Fruit fly (Drosophila melanogaster): ENCODE results near the gene Polr2H.

Polr2H gene

dm6 chr3L:21738175-21739016 lies 9.7 kb downstream of the Polr2H start, which contains the start of gene CG14567 (continued):
- TF ChIP-seq CG11504 (tag; optimal IDR thresholded peaks at IDR 0.05): peak; percentile 71
- TF ChIP-seq fd96Cb (tag; optimal IDR thresholded peaks at IDR 0.05): peak; percentile 33
- TF ChIP-seq oc (tag; optimal IDR thresholded peaks at IDR 0.05): peak; percentile 65
- TF ChIP-seq HLHmδ (GFP tag; optimal IDR thresholded peaks at IDR 0.05): no peak
- TF ChIP-seq Meics (GFP tag; optimal IDR thresholded peaks at IDR 0.05): no peak
- peak; percentile 37 for TF ChIP-seq Oli (tag; optimal IDR thresholded peaks at IDR 0.05)
- peak; percentile 52 for TF ChIP-seq CG7839 (tag; optimal IDR thresholded peaks at IDR 0.05)
- TF ChIP-seq CG12071 (GFP tag; optimal IDR thresholded peaks at IDR 0.05): no peak
- TF ChIP-seq CG17912 (GFP tag; optimal IDR thresholded peaks at IDR 0.05): no peak
- no peak for TF ChIP-seq CG34376 (GFP tag; optimal IDR thresholded peaks at IDR 0.05)
- peak; percentile 75 for TF ChIP-seq sens (GFP tag)
- no peak for TF ChIP-seq btn (GFP tag; optimal IDR thresholded peaks at IDR 0.05)
- TF ChIP-seq pb (GFP tag; optimal IDR thresholded peaks at IDR 0.05): no peak
- no peak for TF ChIP-seq CG7372 (GFP tag; IDR thresholded peaks at IDR 0.05)
- TF ChIP-seq CG33557 (GFP tag; optimal IDR thresholded peaks at IDR 0.05): no peak
- TF ChIP-seq CG17186 (GFP tag; optimal IDR thresholded peaks at IDR 0.05): no peak
- TF ChIP-seq Camta (GFP tag; optimal IDR thresholded peaks at IDR 0.05): peak; percentile 25
- peak; percentile 74 for TF ChIP-seq Sox102F (GFP tag; optimal IDR thresholded peaks at IDR 0.05)
- no peak for TF ChIP-seq CG8089 (GFP tag; optimal IDR thresholded peaks at IDR 0.05)
- TF ChIP-seq CHES-1-like (GFP tag; optimal IDR thresholded peaks at IDR 0.05): no peak
- TF ChIP-seq al (GFP tag; IDR thresholded peaks at IDR 0.05): 0 out of 2 replicates have a peak, but pooled peaks have one; percentile 13
- TF ChIP-seq Awh (GFP tag; IDR thresholded peaks at IDR 0.05): 0 out of 2 replicates have a peak, but pooled peaks have one; percentile 9
- TF ChIP-seq CG31441 (GFP tag; IDR thresholded peaks at IDR 0.05): peak; percentile 37; the same call in 1 of the 2 replicates
- TF ChIP-seq Poxn (GFP tag; IDR thresholded peaks at IDR 0.05): no peak
- TF ChIP-seq CG2712 (tag; optimal IDR thresholded peaks at IDR 0.05): peak; percentile 43
- no peak for TF ChIP-seq CG10321 (GFP tag; IDR thresholded peaks at IDR 0.05)
- TF ChIP-seq Gsc (GFP tag; IDR thresholded peaks at IDR 0.05): no peak
- peak; percentile 38; the same call in 1 of the 2 replicates for TF ChIP-seq stc (GFP tag; IDR thresholded peaks at IDR 0.05)
- peak; percentile 12; the same call in 1 of the 3 replicates for TF ChIP-seq ase (GFP tag; IDR thresholded peaks at IDR 0.05)
- peak; percentile 35; the same call in 1 of the 2 replicates for TF ChIP-seq Ada2b (GFP tag; IDR thresholded peaks at IDR 0.05)
- TF ChIP-seq Mad (GFP tag; optimal IDR thresholded peaks at IDR 0.05): no peak
- peak; percentile 36 for TF ChIP-seq PHDP (tag; optimal IDR thresholded peaks at IDR 0.05)
- TF ChIP-seq GATAe (GFP tag; conservative IDR thresholded peaks at IDR 0.05): no peak
- no peak for TF ChIP-seq ato (GFP tag; IDR thresholded peaks at IDR 0.05; ENCODE audit: partially characterized antibody)
- no peak for TF ChIP-seq CTCF (GFP tag; optimal IDR thresholded peaks at IDR 0.05)
- TF ChIP-seq CG6683 (GFP tag; optimal IDR thresholded peaks at IDR 0.05): no peak
- no peak for TF ChIP-seq CG2116 (GFP tag; optimal IDR thresholded peaks at IDR 0.05)
- peak; percentile 5 for TF ChIP-seq CG17385 (GFP tag; optimal IDR thresholded peaks at IDR 0.05)
- peak; percentile 54 for TF ChIP-seq CG32532 (GFP tag; IDR thresholded peaks at IDR 0.05)
- no peak for TF ChIP-seq toy (GFP tag; IDR thresholded peaks at IDR 0.05)
- TF ChIP-seq ewg (GFP tag; optimal IDR thresholded peaks at IDR 0.05): peak; percentile 30
- TF ChIP-seq ab (GFP tag; optimal IDR thresholded peaks at IDR 0.05): no peak
- TF ChIP-seq tin (GFP tag; optimal IDR thresholded peaks at IDR 0.05): peak; percentile 13
- no peak for TF ChIP-seq CG4730 (GFP tag; IDR thresholded peaks at IDR 0.05)
- TF ChIP-seq sisA (GFP tag; IDR thresholded peaks at IDR 0.05): peak; percentile 22; the same call in 1 of the 2 replicates
- no peak for TF ChIP-seq CG18764 (GFP tag; optimal IDR thresholded peaks at IDR 0.05)
- TF ChIP-seq CoRest (tag; optimal IDR thresholded peaks at IDR 0.05): peak; percentile 2
- TF ChIP-seq Hr51 (GFP tag; optimal IDR thresholded peaks at IDR 0.05): peak in 1 of 2 experiments; percentile 59
- no peak for TF ChIP-seq crp (GFP tag; optimal IDR thresholded peaks at IDR 0.05)

Measured in whole organism, embryonic.